Worm (Caenorhabditis elegans) whole organism, L3 larva: ENCODE data around the gene fbxa-131.
A peak's percentile ranks its signal among the peaks of the same experiment; 100 is the strongest.

Experiments used
- R02D3.7 ChIP-seq: fragments of 150-350 bp; optimal IDR thresholded peaks from 2 replicates; lab custom pipeline; 2014; ENCODE audit warnings: missing biosample characterization, missing genetic modification characterization
- ZK546.5 ChIP-seq: sonication (generic microtip); optimal IDR thresholded peaks from 2 replicates; lab custom pipeline; 2017; ENCODE audit warnings: missing biosample characterization, missing genetic modification characterization
- aly-2 ChIP-seq: fragments of 150-350 bp; optimal IDR thresholded peaks from 2 replicates; lab custom pipeline; 2014; ENCODE audit warnings: missing biosample characterization, missing genetic modification characterization
- ceh-16 ChIP-seq: sonication (generic microtip); optimal IDR thresholded peaks from 2 replicates; lab custom pipeline; 2017; ENCODE audit warnings: missing biosample characterization, missing genetic modification characterization
- ceh-28 ChIP-seq: fragments of 150-350 bp; optimal IDR thresholded peaks from 2 replicates; lab custom pipeline; 2014; ENCODE audit warnings: missing biosample characterization, missing genetic modification reagents, missing genetic modification characterization
- ceh-82 ChIP-seq: fragments of 150-350 bp; optimal IDR thresholded peaks from 2 replicates; lab custom pipeline; 2014; ENCODE audit warnings: missing biosample characterization, missing genetic modification characterization
- ceh-9 ChIP-seq: sonication (generic microtip); optimal IDR thresholded peaks from 2 replicates; lab custom pipeline; 2018; ENCODE audit warnings: missing biosample characterization, missing genetic modification characterization
- egl-27 ChIP-seq: sonication (generic microtip); optimal IDR thresholded peaks from 4 replicates; lab custom pipeline; 2017; ENCODE audit warnings: missing biosample characterization, missing genetic modification reagents, missing genetic modification characterization
- egl-5 ChIP-seq: fragments of 150-350 bp; optimal IDR thresholded peaks from 2 replicates; lab custom pipeline; 2017; ENCODE audit warnings: missing biosample characterization, missing genetic modification reagents, missing genetic modification characterization, inconsistent platforms
- elt-1 ChIP-seq: fragments of 150-350 bp; optimal IDR thresholded peaks from 2 replicates; lab custom pipeline; 2014; ENCODE audit warnings: missing biosample characterization, missing genetic modification characterization
- elt-2 ChIP-seq: sonication (generic microtip); optimal IDR thresholded peaks from 2 replicates; lab custom pipeline; 2016; ENCODE audit warnings: missing genetic modification reagents, mild to moderate bottlenecking, missing genetic modification characterization, missing compliant biosample characterization
- eor-1 ChIP-seq, 2 experiments: fragments of 150-350 bp; optimal IDR thresholded peaks; 2 replicates each; lab custom pipeline; 2014 to 2018; ENCODE audit warnings: missing biosample characterization in 2 of 2, missing genetic modification characterization in 2 of 2
- fkh-10 ChIP-seq: sonication (generic microtip); optimal IDR thresholded peaks from 2 replicates; lab custom pipeline; 2017; ENCODE audit warnings: missing biosample characterization, missing genetic modification reagents, missing genetic modification characterization
- fkh-2 ChIP-seq: fragments of 150-350 bp; optimal IDR thresholded peaks from 2 replicates; lab custom pipeline; 2014; ENCODE audit warnings: missing biosample characterization, missing genetic modification reagents, missing genetic modification characterization
- hmg-11 ChIP-seq: sonication (generic microtip); optimal IDR thresholded peaks from 2 replicates; lab custom pipeline; 2016; ENCODE audit warnings: missing genetic modification characterization, missing compliant biosample characterization
- lin-15B ChIP-seq: fragments of 150-350 bp; optimal IDR thresholded peaks from 2 replicates; lab custom pipeline; 2014; ENCODE audit warnings: missing biosample characterization, missing genetic modification characterization
- lin-39 ChIP-seq: fragments of 150-350 bp; optimal IDR thresholded peaks from 2 replicates; lab custom pipeline; 2018; ENCODE audit warnings: missing biosample characterization, missing genetic modification reagents, missing genetic modification characterization
- lsy-12 ChIP-seq: sonication (generic microtip); optimal IDR thresholded peaks from 2 replicates; lab custom pipeline; 2016; ENCODE audit warnings: mild to moderate bottlenecking, missing genetic modification characterization, missing compliant biosample characterization
- mdl-1 ChIP-seq: fragments of 150-350 bp; optimal IDR thresholded peaks from 2 replicates; lab custom pipeline; 2014; ENCODE audit warnings: missing biosample characterization, missing genetic modification characterization
- mml-1 ChIP-seq: fragments of 150-350 bp; sonication (generic microtip); optimal IDR thresholded peaks from 3 replicates; lab custom pipeline; 2014; ENCODE audit warnings: missing biosample characterization, missing genetic modification characterization
- nhr-11 ChIP-seq: fragments of 150-350 bp; optimal IDR thresholded peaks from 2 replicates; lab custom pipeline; 2014; ENCODE audit warnings: missing biosample characterization, missing genetic modification characterization
- nhr-12 ChIP-seq: fragments of 150-350 bp; optimal IDR thresholded peaks from 2 replicates; lab custom pipeline; 2014; ENCODE audit warnings: missing biosample characterization, missing genetic modification characterization
- nhr-23 ChIP-seq: fragments of 150-350 bp; optimal IDR thresholded peaks from 2 replicates; lab custom pipeline; 2014; ENCODE audit warnings: missing biosample characterization, missing genetic modification reagents, missing genetic modification characterization
- nhr-28 ChIP-seq: fragments of 150-350 bp; optimal IDR thresholded peaks from 2 replicates; lab custom pipeline; 2014; ENCODE audit warnings: missing biosample characterization, missing genetic modification characterization
- nhr-43 ChIP-seq: sonication (generic microtip); optimal IDR thresholded peaks from 2 replicates; lab custom pipeline; 2016; ENCODE audit warnings: mild to moderate bottlenecking, missing genetic modification characterization, missing compliant biosample characterization; ENCODE audit not compliant: poor library complexity, severe bottlenecking
- nhr-67 ChIP-seq: fragments of 150-350 bp; optimal IDR thresholded peaks from 2 replicates; lab custom pipeline; 2014; ENCODE audit warnings: missing biosample characterization, missing genetic modification characterization
- nhr-77 ChIP-seq: fragments of 150-350 bp; optimal IDR thresholded peaks from 2 replicates; lab custom pipeline; 2014; ENCODE audit warnings: missing biosample characterization, missing genetic modification characterization
- pha-4 ChIP-seq: fragments of 150-350 bp; optimal IDR thresholded peaks from 2 replicates; lab custom pipeline; 2014; ENCODE audit warnings: missing biosample characterization, missing genetic modification reagents, missing genetic modification characterization
- pqm-1 ChIP-seq: fragments of 150-350 bp; optimal IDR thresholded peaks from 2 replicates; lab custom pipeline; 2017; ENCODE audit warnings: missing biosample characterization, missing genetic modification characterization, inconsistent platforms
- sea-2 ChIP-seq: fragments of 150-350 bp; sonication (generic microtip); optimal IDR thresholded peaks from 4 replicates; lab custom pipeline; 2014; ENCODE audit warnings: missing biosample characterization, missing genetic modification reagents, missing genetic modification characterization
- skn-1 ChIP-seq: fragments of 150-350 bp; optimal IDR thresholded peaks from 2 replicates; lab custom pipeline; 2014; ENCODE audit warnings: missing biosample characterization, missing genetic modification characterization
- snpc-4 ChIP-seq: fragments of 150-350 bp; optimal IDR thresholded peaks from 2 replicates; lab custom pipeline; 2014; ENCODE audit warnings: missing biosample characterization, missing genetic modification characterization
- tbx-2 ChIP-seq: sonication (generic microtip); optimal IDR thresholded peaks from 2 replicates; lab custom pipeline; 2016; ENCODE audit warnings: mild to moderate bottlenecking, missing genetic modification characterization, missing compliant biosample characterization
- unc-39 ChIP-seq: sonication (generic microtip); optimal IDR thresholded peaks from 4 replicates; lab custom pipeline; 2017; ENCODE audit warnings: missing biosample characterization, missing genetic modification characterization
- unc-62 ChIP-seq: fragments of 150-350 bp; sonication (generic microtip); optimal IDR thresholded peaks from 4 replicates; lab custom pipeline; 2014; ENCODE audit warnings: missing biosample characterization, missing genetic modification reagents, missing genetic modification characterization
- ztf-11 ChIP-seq: fragments of 150-350 bp; optimal IDR thresholded peaks from 2 replicates; lab custom pipeline; 2014; ENCODE audit warnings: missing biosample characterization, missing genetic modification characterization
- ztf-4 ChIP-seq: fragments of 150-350 bp; optimal IDR thresholded peaks from 2 replicates; lab custom pipeline; 2014; ENCODE audit warnings: missing biosample characterization, missing genetic modification characterization

fbxa-131 gene

ce11 chrV:19744210-19744609 is 6.0 kb downstream of the fbxa-131 start:
- TF ChIP-seq ceh-28 (tag; lab: Kevin White, UChicago) (peak; percentile 85), skn-1 (tag; lab: Kevin White, UChicago) (no peak), fkh-2 (tag; lab: Kevin White, UChicago) (no peak)

DNA sequence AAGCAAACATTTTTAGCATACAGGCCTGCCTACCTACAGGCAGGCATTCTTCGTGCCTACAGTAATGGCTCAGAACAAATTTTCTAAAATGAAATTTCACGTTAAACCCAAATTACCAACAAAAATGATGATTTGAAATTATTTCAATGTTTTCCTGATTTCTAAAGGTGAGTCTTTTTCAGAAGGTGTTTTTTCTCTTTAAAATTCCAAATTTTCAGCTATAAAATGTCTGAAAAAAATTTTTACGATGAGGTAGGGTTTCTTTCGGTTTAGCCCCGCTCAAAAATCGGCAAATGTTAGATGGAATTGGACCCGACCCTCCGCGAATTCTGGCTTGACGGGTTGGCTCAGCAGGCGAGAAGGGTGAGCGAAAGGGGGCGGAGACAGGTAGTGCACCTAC is 7.6 kb downstream of the fbxa-131 start, which contains the start of gene W04E12.5:
W04E12.5 (plus strand) TSS at position 301 of the 400 bp plus-strand sequence.
- TF ChIP-seq snpc-4 (tag; lab: Kevin White, UChicago) (no peak), ztf-11 (tag; lab: Kevin White, UChicago) (no peak), fkh-10 (GFP tag; lab: Kevin White, UChicago) (no peak), nhr-77 (tag; lab: Kevin White, UChicago) (no peak), unc-62 (GFP tag; lab: Kevin White, UChicago) (no peak), hmg-11 (no peak), lsy-12 (tag; lab: Kevin White, UChicago) (no peak), ceh-9 (tag; lab: Kevin White, UChicago) (no peak), skn-1 (tag; lab: Kevin White, UChicago) (no peak), nhr-23 (no peak), mml-1 (tag; lab: Kevin White, UChicago) (no peak), nhr-28 (tag; lab: Kevin White, UChicago) (no peak), ZK546.5 (tag; lab: Kevin White, UChicago) (no peak), fkh-2 (tag; lab: Kevin White, UChicago) (no peak), ceh-82 (tag; lab: Kevin White, UChicago) (no peak), sea-2 (GFP tag; lab: Kevin White, UChicago) (no peak), ztf-4 (no peak), ceh-28 (tag; lab: Kevin White, UChicago) (no peak), lin-15B (tag; lab: Kevin White, UChicago) (no peak), nhr-67 (no peak)

DNA sequence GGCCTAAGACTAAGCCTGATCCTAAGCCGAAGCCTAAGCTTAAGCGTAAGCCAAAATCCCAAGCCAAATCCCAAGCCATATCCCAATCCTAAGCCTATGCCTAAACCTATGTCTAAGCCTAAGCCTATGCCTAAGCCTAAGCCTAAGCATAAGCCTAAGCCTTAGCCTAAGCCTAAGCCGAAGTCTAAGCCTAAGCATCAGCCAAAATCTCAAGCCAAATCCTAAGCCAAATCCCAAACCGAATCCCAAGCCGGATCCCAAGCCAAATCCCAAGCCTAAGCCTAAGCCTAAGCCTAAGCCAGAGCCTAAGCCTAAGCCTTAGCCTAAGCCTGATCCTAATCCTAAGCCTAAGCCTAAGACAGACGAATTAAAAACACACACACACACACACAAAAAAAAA is 8.9 kb downstream of the fbxa-131 start:
- TF ChIP-seq ceh-16: no peak
- TF ChIP-seq ZK546.5 (tag; lab: Kevin White, UChicago): no peak
- TF ChIP-seq pha-4: no peak
- no peak for TF ChIP-seq elt-1 (tag; lab: Kevin White, UChicago)
- TF ChIP-seq ztf-11 (tag; lab: Kevin White, UChicago): no peak
- no peak for TF ChIP-seq tbx-2 (tag; lab: Kevin White, UChicago)
- TF ChIP-seq lsy-12 (tag; lab: Kevin White, UChicago): no peak
- no peak for TF ChIP-seq aly-2 (tag; lab: Kevin White, UChicago)
- TF ChIP-seq egl-5 (tag; lab: Kevin White, UChicago): no peak
- TF ChIP-seq unc-62 (GFP tag; lab: Kevin White, UChicago): no peak
- TF ChIP-seq mdl-1: no peak
- no peak for TF ChIP-seq egl-27 (tag; lab: Kevin White, UChicago)
- no peak for TF ChIP-seq pqm-1 (tag; lab: Kevin White, UChicago)
- no peak for TF ChIP-seq nhr-11 (tag; lab: Kevin White, UChicago)
- no peak for TF ChIP-seq nhr-12 (tag; lab: Kevin White, UChicago)
- TF ChIP-seq nhr-43 (tag; lab: Kevin White, UChicago): no peak
- no peak for TF ChIP-seq nhr-28 (tag; lab: Kevin White, UChicago)
- TF ChIP-seq, all 47 proteins: peak for 0

DNA sequence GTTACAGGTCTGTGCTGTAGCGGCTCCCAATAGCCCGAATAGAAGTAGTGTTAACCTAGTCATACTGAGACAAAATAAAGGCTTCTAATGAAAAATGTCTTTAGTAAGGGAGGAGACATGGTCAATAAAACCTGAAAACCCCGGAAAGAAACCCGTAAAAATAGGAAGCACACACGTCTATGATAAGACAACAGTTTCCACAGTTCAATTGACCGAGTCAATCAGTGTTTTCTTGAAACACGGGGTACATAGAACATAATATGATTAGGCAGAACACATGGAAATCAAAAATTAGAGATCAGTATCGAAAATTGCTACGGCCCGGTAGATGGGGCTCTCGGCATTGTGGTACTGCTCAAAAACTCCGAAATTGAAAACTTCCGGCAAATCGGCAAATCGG is 12.9 kb downstream of the fbxa-131 start, which contains the start of gene clec-49:
clec-49 (minus strand) TSS at position 103 of the 400 bp plus-strand sequence.
- no peak for TF ChIP-seq R02D3.7
- no peak for TF ChIP-seq nhr-77 (tag; lab: Kevin White, UChicago)
- peak; percentile 69 for TF ChIP-seq elt-2
- TF ChIP-seq pqm-1 (tag; lab: Kevin White, UChicago): peak; percentile 65

DNA sequence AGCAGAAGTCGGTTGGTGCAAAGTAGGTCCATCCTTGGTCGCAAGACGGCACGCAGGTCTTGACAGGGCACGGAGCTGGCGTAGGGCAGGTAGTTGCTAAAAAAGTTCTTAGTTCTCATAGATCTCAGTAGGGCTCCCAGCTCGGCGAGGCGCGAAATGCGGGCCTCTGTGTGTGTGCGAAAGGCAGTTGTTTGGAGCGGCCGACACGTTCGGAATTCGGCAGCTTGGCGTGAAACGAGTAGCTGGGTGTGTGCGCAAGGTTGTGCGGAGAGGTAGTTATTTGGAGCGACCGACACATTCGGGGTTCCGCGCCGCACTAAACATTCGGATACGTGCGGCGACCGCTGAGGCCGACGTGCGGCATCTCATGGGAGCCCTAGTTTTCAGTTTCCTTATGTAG is 14.7 kb downstream of the fbxa-131 start:
- TF ChIP-seq nhr-77 (tag; lab: Kevin White, UChicago) (no peak), lin-39 (tag; lab: Kevin White, UChicago) (no peak), ceh-28 (tag; lab: Kevin White, UChicago) (no peak), sea-2 (GFP tag; lab: Kevin White, UChicago) (no peak), mdl-1 (no peak), unc-39 (tag; lab: Kevin White, UChicago) (no peak), elt-2 (no peak), pqm-1 (tag; lab: Kevin White, UChicago) (no peak), pha-4 (no peak), egl-27 (tag; lab: Kevin White, UChicago) (no peak), nhr-23 (no peak), aly-2 (tag; lab: Kevin White, UChicago) (no peak), ceh-9 (tag; lab: Kevin White, UChicago) (no peak), nhr-11 (tag; lab: Kevin White, UChicago) (no peak), eor-1 (tag; optimal IDR thresholded peaks at IDR 0.05; lab: Kevin White, UChicago) (no peak)
- TF ChIP-seq, all 47 proteins: peak for 0
